Worm (Caenorhabditis elegans): ENCODE measurements around the gene F09E10.6.

The F09E10.6 gene

DNA sequence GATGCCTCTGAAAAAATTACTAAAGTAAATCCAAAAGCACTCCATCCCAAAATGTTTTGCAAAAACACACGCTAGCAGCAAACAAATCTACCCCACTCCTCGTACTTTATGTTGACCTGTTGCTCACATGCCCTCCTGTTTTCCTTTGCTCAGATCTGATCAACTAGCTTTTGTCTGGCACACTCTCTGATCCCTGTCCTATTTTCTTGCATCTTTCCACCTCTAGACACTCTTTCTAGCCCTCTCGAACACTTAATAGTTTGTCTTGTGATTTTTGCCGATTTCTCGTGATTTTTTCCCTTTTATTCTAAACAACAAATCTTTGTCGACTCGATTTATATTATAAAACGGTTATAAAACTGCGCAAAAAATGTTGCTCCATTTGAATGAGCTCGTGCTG, 38.7 kb upstream of the F09E10.6 start, which contains the start of gene K06A9.2:
Gene K06A9.2, plus strand, starts transcription at position 229 of the 400 bp plus-strand sequence.
- peak; percentile 29; the same call in 1 of the 2 replicates for TF ChIP-seq hmg-1.2 (GFP tag; IDR thresholded peaks at IDR 0.05)
- TF ChIP-seq mes-4 (tag; optimal IDR thresholded peaks at IDR 0.05), result no peak

DNA sequence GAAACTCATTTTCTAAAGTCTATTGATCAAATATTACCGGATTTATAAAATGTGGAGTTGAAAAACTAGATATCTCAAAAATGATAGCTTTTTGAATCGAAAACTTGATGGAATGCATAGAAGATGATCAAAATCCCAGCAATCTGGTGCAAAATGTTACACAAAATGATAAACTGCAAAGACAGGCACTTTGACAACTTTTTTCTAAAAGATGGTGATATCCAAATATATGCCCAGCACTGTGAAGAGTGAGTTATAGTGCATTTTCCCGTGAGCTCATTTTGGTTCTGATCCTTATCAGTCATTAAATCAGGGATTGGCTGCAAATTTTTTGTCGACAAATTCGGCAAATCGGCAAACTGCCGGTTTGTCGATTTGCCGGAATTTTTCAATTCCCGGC, 37.8 kb upstream of the F09E10.6 start, which contains the start of gene K06A9.3:
Gene K06A9.3, minus strand, starts transcription at position 101 of the 400 bp plus-strand sequence.
- no peak for TF ChIP-seq madf-10 (tag; optimal IDR thresholded peaks at IDR 0.05)
- TF ChIP-seq F33H1.4 (GFP tag; IDR thresholded peaks at IDR 0.05), result no peak
- no peak for TF ChIP-seq madf-8 (GFP tag; conservative IDR thresholded peaks at IDR 0.05)
- no peak for TF ChIP-seq C06A6.2 (GFP tag; conservative IDR thresholded peaks at IDR 0.05)
- TF ChIP-seq ztf-18 (tag; optimal IDR thresholded peaks at IDR 0.05), result no peak
- TF ChIP-seq ceh-79 (tag; optimal IDR thresholded peaks at IDR 0.05), result no peak
- no peak for TF ChIP-seq madf-6 (GFP tag; IDR thresholded peaks at IDR 0.05)
- TF ChIP-seq die-1 (tag; optimal IDR thresholded peaks at IDR 0.05), result no peak
- no peak for TF ChIP-seq egl-44 (GFP tag; IDR thresholded peaks at IDR 0.05)
- no peak for TF ChIP-seq ztf-6 (GFP tag; IDR thresholded peaks at IDR 0.05)
- TF ChIP-seq xnd-1 (tag; optimal IDR thresholded peaks at IDR 0.05), result no peak
- no peak for TF ChIP-seq F22D6.2 (tag; optimal IDR thresholded peaks at IDR 0.05)
- no peak for TF ChIP-seq F49E8.2 (tag; optimal IDR thresholded peaks at IDR 0.05; ENCODE audit: insufficient read depth)
- TF ChIP-seq C17E4.6 (GFP tag; IDR thresholded peaks at IDR 0.05), result no peak

DNA sequence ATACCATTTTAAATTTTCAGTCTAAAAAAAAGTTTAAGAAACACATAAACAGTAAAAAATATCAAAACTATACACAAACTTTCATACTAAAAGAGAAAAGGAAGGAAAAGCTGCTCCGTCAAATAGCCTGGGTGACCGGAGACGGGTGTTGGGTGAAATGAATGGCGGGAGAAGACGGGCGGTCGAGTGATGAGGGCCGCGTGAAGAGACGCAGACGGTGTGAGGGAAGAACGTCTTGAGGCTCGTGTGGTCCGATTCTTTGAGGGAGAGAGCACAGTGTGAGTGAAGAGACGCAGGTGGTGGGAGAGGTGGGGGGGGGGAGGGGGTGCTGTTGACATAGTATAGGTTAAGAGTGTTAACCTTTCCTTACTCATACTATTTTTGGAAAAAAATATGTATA, 31.5 kb upstream of the F09E10.6 start:
- peak; percentile 88 for TF ChIP-seq zfh-2 (GFP tag; conservative IDR thresholded peaks at IDR 0.05)
- TF ChIP-seq nfya-2 (GFP tag; IDR thresholded peaks at IDR 0.05), result no peak
- TF ChIP-seq Y56A3A.18 (GFP tag; IDR thresholded peaks at IDR 0.05), result 0 out of 2 replicates have a peak, but pooled peaks have one; percentile 29
- peak; percentile 41; the same call in 1 of the 2 replicates for TF ChIP-seq mcd-1 (GFP tag; IDR thresholded peaks at IDR 0.05)
- TF ChIP-seq cebp-1 (GFP tag; IDR thresholded peaks at IDR 0.05), result no peak
- TF ChIP-seq cebp-1 (tag; optimal IDR thresholded peaks at IDR 0.05), result peak; percentile 39
- TF ChIP-seq hmg-1.2 (GFP tag; IDR thresholded peaks at IDR 0.05), result peak; percentile 87
- TF ChIP-seq egrh-3 (GFP tag; IDR thresholded peaks at IDR 0.05), result peak; percentile 85
- TF ChIP-seq attf-5 (GFP tag; optimal IDR thresholded peaks at IDR 0.05), result no peak
- TF ChIP-seq hmg-20 (GFP tag; IDR thresholded peaks at IDR 0.05), result no peak

DNA sequence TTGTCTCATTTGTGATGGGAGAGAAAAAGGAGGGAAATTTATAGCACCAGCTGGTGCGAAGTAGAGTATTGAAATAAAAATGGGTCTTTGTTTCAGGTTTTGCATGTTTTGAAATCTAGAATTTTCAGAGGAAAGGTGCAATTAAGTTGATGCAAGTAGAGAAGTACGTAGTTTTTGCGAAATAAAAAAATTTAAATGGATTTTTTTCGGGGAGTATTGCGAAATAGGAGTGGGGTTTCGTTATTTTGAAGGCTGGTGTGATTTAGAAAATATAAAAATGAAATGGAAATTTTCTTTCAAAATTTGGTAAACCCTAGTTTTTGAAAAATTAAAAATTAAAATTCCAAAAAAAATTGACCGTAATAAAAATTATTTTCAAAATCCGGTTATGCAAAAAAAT, 30.6 kb upstream of the F09E10.6 start:
- TF ChIP-seq rpc-1 (optimal IDR thresholded peaks at IDR 0.05), result no peak
- TF ChIP-seq rpc-1 (tag; optimal IDR thresholded peaks at IDR 0.05), result no peak
- peak; percentile 62; the same call in 1 of the 2 replicates for TF ChIP-seq cebp-1 (GFP tag; IDR thresholded peaks at IDR 0.05)
- TF ChIP-seq cebp-1 (tag; optimal IDR thresholded peaks at IDR 0.05), result peak; percentile 96

DNA sequence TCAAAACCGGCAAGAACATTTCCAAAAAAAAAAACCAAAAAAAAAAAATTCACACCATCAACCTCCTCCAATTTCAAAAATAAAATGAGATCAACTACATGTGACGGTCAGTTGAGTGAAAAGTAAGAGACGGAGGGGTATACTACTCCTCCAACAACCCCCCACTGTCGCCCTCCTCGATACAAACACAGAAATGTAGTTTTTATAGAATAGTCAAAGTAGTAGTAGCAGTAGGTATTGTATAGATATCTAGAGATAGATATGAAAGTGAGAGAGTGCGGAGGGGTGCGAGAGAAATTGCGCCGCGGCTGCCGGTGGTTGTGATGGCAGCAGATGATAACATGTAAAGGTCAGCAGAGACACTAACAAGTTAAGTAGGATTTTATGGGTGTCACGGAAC, 29.9 kb upstream of the F09E10.6 start:
- no peak for TF ChIP-seq rpc-1 (optimal IDR thresholded peaks at IDR 0.05)
- no peak for TF ChIP-seq rpc-1 (tag; optimal IDR thresholded peaks at IDR 0.05)
- no peak for TF ChIP-seq B0261.1 (tag; optimal IDR thresholded peaks at IDR 0.05)
- no peak for TF ChIP-seq D2030.7 (GFP tag; IDR thresholded peaks at IDR 0.05)
- TF ChIP-seq bed-1 (GFP tag; IDR thresholded peaks at IDR 0.05), result no peak
- no peak for TF ChIP-seq Y79H2A.3 (GFP tag; conservative IDR thresholded peaks at IDR 0.05)
- TF ChIP-seq ccch-3 (GFP tag; optimal IDR thresholded peaks at IDR 0.05), result no peak
- no peak for TF ChIP-seq attf-3 (GFP tag; conservative IDR thresholded peaks at IDR 0.05)
- TF ChIP-seq lin-54 (GFP tag; optimal IDR thresholded peaks at IDR 0.05), result no peak
- no peak for TF ChIP-seq xnd-1 (tag; optimal IDR thresholded peaks at IDR 0.05)
- peak; percentile 5 for TF ChIP-seq ceh-27 (GFP tag; optimal IDR thresholded peaks at IDR 0.05)
- TF ChIP-seq ztf-22 (GFP tag; optimal IDR thresholded peaks at IDR 0.05), result no peak
- TF ChIP-seq ceh-100 (GFP tag; IDR thresholded peaks at IDR 0.05), result no peak
- no peak for TF ChIP-seq mes-4 (tag; optimal IDR thresholded peaks at IDR 0.05)
- no peak for TF ChIP-seq mel-28 (tag; optimal IDR thresholded peaks at IDR 0.05; ENCODE audit: borderline replicate concordance)
- no peak for TF ChIP-seq athp-1 (tag; optimal IDR thresholded peaks at IDR 0.05)
- no peak for TF ChIP-seq ztf-28 (GFP tag; IDR thresholded peaks at IDR 0.05)
- no peak for TF ChIP-seq K12H6.12 (tag; optimal IDR thresholded peaks at IDR 0.05)
- no peak for TF ChIP-seq snpc-4 (GFP tag; optimal IDR thresholded peaks at IDR 0.05)
- no peak for TF ChIP-seq snpc-4 (tag; optimal IDR thresholded peaks at IDR 0.05)
- TF ChIP-seq F33H1.4 (GFP tag; IDR thresholded peaks at IDR 0.05), result no peak

All from whole organism, young adult.